Fruit fly (Drosophila melanogaster): ENCODE results near the gene CG6709.

DNA sequence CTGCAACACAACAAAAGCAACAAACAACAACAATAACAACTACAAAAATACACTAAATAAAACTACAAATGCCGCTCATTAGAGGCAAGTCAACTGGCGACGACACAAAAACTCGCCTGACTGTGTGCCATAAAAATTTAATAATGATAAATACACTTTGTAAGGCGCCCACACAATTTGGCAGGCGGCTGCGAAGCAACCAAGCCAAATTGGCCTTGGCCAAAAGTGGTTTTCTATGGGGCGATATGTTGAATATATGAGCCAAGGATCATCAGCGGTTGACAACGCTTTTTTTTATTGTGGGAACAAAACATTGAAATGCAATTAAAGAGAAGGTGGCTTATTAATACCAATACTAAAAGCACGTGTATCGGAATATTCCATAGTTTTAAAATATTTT lies 44.4 kb downstream of the CG6709 start:
- TF ChIP-seq CG8478 (optimal IDR thresholded peaks at IDR 0.05) (no peak), usp (GFP tag; optimal IDR thresholded peaks at IDR 0.05) (no peak)
